Worm (Caenorhabditis elegans): Measurements from ENCODE around the gene H13N06.7.

Gene H13N06.7

DNA sequence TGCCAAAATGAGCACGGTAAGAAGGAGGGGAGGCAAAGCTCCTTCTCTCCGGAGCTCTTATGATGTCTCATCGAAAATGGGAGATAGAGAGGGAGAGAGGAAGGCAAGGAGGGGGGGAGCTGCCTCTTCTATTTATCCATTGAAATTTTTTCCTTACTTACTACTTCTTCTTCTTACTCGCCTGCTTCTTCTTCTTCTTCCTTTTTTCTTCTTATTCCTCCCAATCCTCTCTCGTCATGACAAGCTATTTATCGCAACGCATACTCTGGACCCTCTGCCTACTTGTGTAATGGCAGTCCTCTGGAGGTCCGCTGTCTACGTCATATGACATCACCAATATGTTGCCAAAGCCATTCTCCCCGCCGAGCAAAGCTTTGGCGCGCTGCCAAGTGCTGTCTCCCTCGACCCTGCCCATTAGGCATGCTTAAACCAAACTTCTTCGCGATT is 32.3 kb downstream of the H13N06.7 start (continued):
- no peak for TF ChIP-seq fkh-3 (tag; optimal IDR thresholded peaks at IDR 0.05)
- peak; percentile 87 for TF ChIP-seq K12H6.12 (tag; optimal IDR thresholded peaks at IDR 0.05)
- TF ChIP-seq dox-1 (GFP tag; IDR thresholded peaks at IDR 0.05): 0 out of 2 replicates have a peak, but pooled peaks have one; percentile 9
- peak; percentile 5 for TF ChIP-seq ZK185.1 (tag; optimal IDR thresholded peaks at IDR 0.05; ENCODE audit: poor library complexity, severe bottlenecking)
- TF ChIP-seq madf-10 (tag; optimal IDR thresholded peaks at IDR 0.05): no peak
- no peak for TF ChIP-seq madf-3 (GFP tag; IDR thresholded peaks at IDR 0.05)
- no peak for TF ChIP-seq nfya-2 (GFP tag; IDR thresholded peaks at IDR 0.05)
- TF ChIP-seq nhr-80 (tag; optimal IDR thresholded peaks at IDR 0.05): no peak
- TF ChIP-seq sea-2 (GFP tag; IDR thresholded peaks at IDR 0.05): no peak
- no peak; the same call in 1 of the 2 replicates for TF ChIP-seq egrh-3 (GFP tag; IDR thresholded peaks at IDR 0.05)
- TF ChIP-seq unc-62 (GFP tag; optimal IDR thresholded peaks at IDR 0.05): no peak
- no peak for TF ChIP-seq C17E4.6 (GFP tag; IDR thresholded peaks at IDR 0.05)
- TF ChIP-seq aptf-3 (GFP tag; IDR thresholded peaks at IDR 0.05): no peak

DNA sequence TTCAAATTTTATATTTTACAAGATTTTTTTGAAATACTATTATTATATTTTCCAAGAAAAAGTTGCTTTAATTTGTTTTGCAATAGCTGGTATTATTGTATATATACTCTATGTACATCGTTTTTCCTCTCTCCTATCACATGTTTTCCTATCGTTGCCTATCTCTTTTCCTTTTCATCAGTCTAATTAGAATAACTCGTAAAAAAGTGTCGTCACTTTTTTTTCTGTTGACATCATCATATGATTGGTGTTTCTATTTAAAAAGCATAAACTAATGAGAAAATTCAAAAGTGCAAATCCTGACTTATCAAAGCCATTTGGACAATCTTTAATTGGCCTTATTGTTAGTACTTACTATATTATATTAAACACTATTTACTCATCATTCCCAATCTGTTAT is 33.1 kb downstream of the H13N06.7 start:
- TF ChIP-seq hlh-12 (tag; optimal IDR thresholded peaks at IDR 0.05) (no peak), K12H6.12 (tag; optimal IDR thresholded peaks at IDR 0.05) (no peak), lin-35 (GFP tag; optimal IDR thresholded peaks at IDR 0.05) (no peak), mel-28 (tag; optimal IDR thresholded peaks at IDR 0.05; ENCODE audit: borderline replicate concordance) (no peak), attf-5 (GFP tag; optimal IDR thresholded peaks at IDR 0.05) (no peak), madf-8 (GFP tag; conservative IDR thresholded peaks at IDR 0.05) (no peak), ceh-100 (GFP tag; IDR thresholded peaks at IDR 0.05) (no peak), let-526 (GFP tag; IDR thresholded peaks at IDR 0.05) (no peak), snpc-4 (GFP tag; optimal IDR thresholded peaks at IDR 0.05) (no peak), snpc-4 (tag; optimal IDR thresholded peaks at IDR 0.05) (no peak), ceh-27 (GFP tag; optimal IDR thresholded peaks at IDR 0.05) (no peak)

DNA sequence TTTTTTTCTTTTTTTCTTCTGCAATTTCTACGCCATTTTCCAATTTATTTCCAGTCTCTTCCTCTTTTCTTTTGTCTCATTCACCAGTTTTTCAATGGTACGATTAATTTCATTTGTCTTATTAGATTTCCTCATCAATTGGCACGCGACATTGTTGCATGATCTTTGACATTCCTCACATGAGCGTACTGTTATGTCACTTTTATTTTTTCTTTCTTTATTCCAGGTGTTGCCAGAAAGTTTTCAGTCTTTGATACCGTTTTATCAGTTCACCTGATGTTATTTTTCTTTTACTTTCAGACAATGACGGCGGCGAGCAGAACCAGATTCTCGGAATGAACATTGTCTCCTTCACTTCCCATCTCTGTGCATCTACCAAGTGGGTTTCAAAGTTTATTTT is 34.4 kb downstream of the H13N06.7 start, which contains the start of the genes olrn-1 and C02C6.14:
TSS of gene olrn-1 (plus strand) at position 301 of the 400 bp plus-strand sequence.
TSS of gene C02C6.14 (plus strand) at position 304 of the 400 bp plus-strand sequence.
- TF ChIP-seq rcor-1 (GFP tag; IDR thresholded peaks at IDR 0.05): no peak

DNA sequence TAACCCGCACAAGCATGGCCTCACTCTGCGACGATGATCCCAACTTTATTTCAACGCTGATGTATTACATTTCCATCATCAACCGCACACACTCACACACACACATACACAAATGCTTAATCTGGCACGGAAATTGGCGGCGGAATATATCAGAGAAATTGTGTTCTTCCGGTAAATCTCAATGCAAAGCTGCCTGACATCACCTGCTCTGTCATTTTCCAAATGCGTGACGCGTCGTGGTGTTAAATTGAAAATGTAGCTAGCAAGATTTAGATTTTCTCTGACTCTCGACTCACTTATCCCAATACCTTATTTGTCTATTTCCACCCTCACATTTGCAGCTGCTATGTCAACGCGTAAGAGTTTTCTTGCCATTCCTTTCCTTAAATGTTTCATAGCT is 36.4 kb downstream of the H13N06.7 start:
- no peak for TF ChIP-seq Y53F4B.3 (GFP tag; IDR thresholded peaks at IDR 0.05)
- TF ChIP-seq ekl-4 (GFP tag; IDR thresholded peaks at IDR 0.05): no peak
- no peak for TF ChIP-seq nhr-120 (GFP tag; IDR thresholded peaks at IDR 0.05)
- no peak for TF ChIP-seq hsf-1 (GFP tag; IDR thresholded peaks at IDR 0.05)
- no peak for TF ChIP-seq mxl-1 (tag; optimal IDR thresholded peaks at IDR 0.05)
- TF ChIP-seq lin-54 (GFP tag; optimal IDR thresholded peaks at IDR 0.05): no peak
- no peak for TF ChIP-seq F22D6.2 (tag; optimal IDR thresholded peaks at IDR 0.05)
- no peak for TF ChIP-seq lag-1 (GFP tag; IDR thresholded peaks at IDR 0.05)
- no peak for TF ChIP-seq F57A8.1 (GFP tag; optimal IDR thresholded peaks at IDR 0.05)
- no peak for TF ChIP-seq ceh-79 (tag; optimal IDR thresholded peaks at IDR 0.05)
- TF ChIP-seq Y56A3A.18 (GFP tag; IDR thresholded peaks at IDR 0.05): no peak

DNA sequence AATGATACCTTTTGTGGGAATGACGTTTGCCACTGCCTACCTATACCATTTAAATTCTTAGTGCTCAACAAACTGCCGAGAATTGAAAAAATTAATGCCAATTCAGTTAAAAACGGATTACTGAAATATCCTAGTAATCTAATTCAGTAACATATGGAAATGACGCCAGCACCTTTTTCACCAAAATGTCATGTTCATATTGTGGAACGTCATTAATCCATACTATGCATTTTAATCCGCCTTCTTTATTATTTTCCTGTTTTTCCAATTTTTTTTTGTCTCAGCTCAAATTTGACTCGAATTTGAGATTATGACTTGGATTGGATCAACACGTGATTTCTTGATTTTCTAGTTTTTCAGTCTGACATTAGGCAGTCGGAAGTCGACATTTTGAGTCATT is 38.5 kb downstream of the H13N06.7 start:
- TF ChIP-seq athp-1 (tag; optimal IDR thresholded peaks at IDR 0.05): no peak
- no peak for TF ChIP-seq somi-1 (GFP tag; optimal IDR thresholded peaks at IDR 0.05)
- no peak for TF ChIP-seq lsy-27 (tag; optimal IDR thresholded peaks at IDR 0.05; ENCODE audit: borderline replicate concordance, insufficient read depth)
- no peak for TF ChIP-seq F39B2.1 (GFP tag; IDR thresholded peaks at IDR 0.05)
- no peak for TF ChIP-seq attf-3 (GFP tag; conservative IDR thresholded peaks at IDR 0.05)
- TF ChIP-seq snpc-1.3 (tag; optimal IDR thresholded peaks at IDR 0.05; ENCODE audit: insufficient read depth): no peak
- no peak for TF ChIP-seq dpl-1 (GFP tag; optimal IDR thresholded peaks at IDR 0.05)
- no peak for TF ChIP-seq lin-54 (GFP tag; optimal IDR thresholded peaks at IDR 0.05)
- no peak for TF ChIP-seq attf-5 (GFP tag; optimal IDR thresholded peaks at IDR 0.05)
- no peak for TF ChIP-seq repo-1 (tag; optimal IDR thresholded peaks at IDR 0.05)
- no peak for TF ChIP-seq B0035.1 (tag; optimal IDR thresholded peaks at IDR 0.05)
- no peak for TF ChIP-seq Y53F4B.3 (GFP tag; IDR thresholded peaks at IDR 0.05)
- TF ChIP-seq hmg-20 (GFP tag; IDR thresholded peaks at IDR 0.05): no peak
